2 fruit fly cellular contexts compared by ENCODE assay signal in genomic region chr3L:3791043-3791682, dm6.
A peak's percentile ranks its signal among the peaks of the same experiment; 100 is the strongest.
TF ChIP-seq lines count a peak whose summit lies in the region.

No protein-coding gene starts in this region.

TF ChIP-seq in whole organism, embryonic, 481 proteins besides CTCF, POLR2A, EP300 and RAD21 (continued from another document and continues in another):
- TF ChIP-seq CG17802 (tag; optimal IDR thresholded peaks at IDR 0.05; lab: Kevin White, UChicago) (no peak), CG16779 (GFP tag; IDR thresholded peaks at IDR 0.05; lab: Robert Waterston, UW) (0 out of 2 replicates have a peak, but pooled peaks have one; percentile 36), Bgb (GFP tag; IDR thresholded peaks at IDR 0.05; lab: Robert Waterston, UW; ENCODE audit: partially characterized antibody) (no peak), Gug (GFP tag; IDR thresholded peaks at IDR 0.05; lab: Robert Waterston, UW) (no peak), oc (tag; optimal IDR thresholded peaks at IDR 0.05; lab: Kevin White, UChicago) (no peak), nau (GFP tag; optimal IDR thresholded peaks at IDR 0.05; lab: Kevin White, UChicago) (no peak), ttk (GFP tag; IDR thresholded peaks at IDR 0.05; lab: Robert Waterston, UW) (no peak), bowl (GFP tag; IDR thresholded peaks at IDR 0.05; lab: Robert Waterston, UW) (no peak), Neu2 (GFP tag; optimal IDR thresholded peaks at IDR 0.05; lab: Kevin White, UChicago; ENCODE audit: borderline replicate concordance) (no peak), CG7556 (GFP tag; optimal IDR thresholded peaks at IDR 0.05; lab: Kevin White, UChicago) (no peak), CG13296 (GFP tag; optimal IDR thresholded peaks at IDR 0.05; lab: Kevin White, UChicago) (no peak), Side (GFP tag; optimal IDR thresholded peaks at IDR 0.05; lab: Kevin White, UChicago) (no peak), CG8388 (GFP tag; optimal IDR thresholded peaks at IDR 0.05; lab: Kevin White, UChicago) (peak; percentile 38), CG11456 (GFP tag; IDR thresholded peaks at IDR 0.05; lab: Robert Waterston, UW) (peak; percentile 58; the same call in 1 of the 3 replicates), CG12659 (GFP tag; optimal IDR thresholded peaks at IDR 0.05; lab: Kevin White, UChicago) (no peak), btn (GFP tag; optimal IDR thresholded peaks at IDR 0.05; lab: Kevin White, UChicago) (no peak), sens-2 (GFP tag; IDR thresholded peaks at IDR 0.05; lab: Robert Waterston, UW) (no peak), CG13287 (GFP tag; IDR thresholded peaks at IDR 0.05; lab: Robert Waterston, UW; ENCODE audit: partially characterized antibody) (no peak), Nf-YB (GFP tag; optimal IDR thresholded peaks at IDR 0.05; lab: Kevin White, UChicago) (no peak), CG8089 (GFP tag; optimal IDR thresholded peaks at IDR 0.05; lab: Kevin White, UChicago) (no peak), Trl (optimal IDR thresholded peaks at IDR 0.05; lab: Kevin White, UChicago) (no peak), Trl (GFP tag; optimal IDR thresholded peaks at IDR 0.05; lab: Kevin White, UChicago) (no peak), Hey (tag; optimal IDR thresholded peaks at IDR 0.05; lab: Kevin White, UChicago) (no peak), corto (GFP tag; optimal IDR thresholded peaks at IDR 0.05; lab: Kevin White, UChicago) (no peak), usp (GFP tag; optimal IDR thresholded peaks at IDR 0.05; lab: Kevin White, UChicago) (no peak), CG1647 (GFP tag; optimal IDR thresholded peaks at IDR 0.05; lab: Kevin White, UChicago) (no peak), CG2712 (tag; optimal IDR thresholded peaks at IDR 0.05; lab: Kevin White, UChicago) (no peak), scrt (GFP tag; optimal IDR thresholded peaks at IDR 0.05; lab: Kevin White, UChicago) (no peak), B-H2 (GFP tag; optimal IDR thresholded peaks at IDR 0.05; lab: Kevin White, UChicago) (no peak), unpg (GFP tag; optimal IDR thresholded peaks at IDR 0.05; lab: Kevin White, UChicago) (peak; percentile 12), CG6854 (GFP tag; optimal IDR thresholded peaks at IDR 0.05; lab: Kevin White, UChicago) (no peak), CG11560 (tag; IDR thresholded peaks at IDR 0.05; lab: Robert Waterston, UW) (0 out of 3 replicates have a peak, but pooled peaks have one; percentile 21), emc (GFP tag; optimal IDR thresholded peaks at IDR 0.05; lab: Kevin White, UChicago) (no peak), CG14014 (GFP tag; IDR thresholded peaks at IDR 0.05; lab: Robert Waterston, UW) (no peak; the same call in 1 of the 2 replicates), hkb (optimal IDR thresholded peaks at IDR 0.05; lab: Kevin White, UChicago) (no peak), hkb (GFP tag; IDR thresholded peaks at IDR 0.05; lab: Robert Waterston, UW) (no peak), CG9437 (GFP tag; optimal IDR thresholded peaks at IDR 0.05; lab: Kevin White, UChicago) (no peak), CG12744 (GFP tag; optimal IDR thresholded peaks at IDR 0.05; lab: Kevin White, UChicago) (no peak), gsb (GFP tag; IDR thresholded peaks at IDR 0.05; lab: Robert Waterston, UW) (no peak), CG10366 (GFP tag; IDR thresholded peaks at IDR 0.05; lab: Robert Waterston, UW) (no peak), CG18262 (tag; optimal IDR thresholded peaks at IDR 0.05; lab: Kevin White, UChicago) (no peak), sim (GFP tag; IDR thresholded peaks at IDR 0.05; lab: Robert Waterston, UW) (no peak), Med (GFP tag; lab: Kevin White, UChicago) (peak; percentile 45), Awh (GFP tag; IDR thresholded peaks at IDR 0.05; lab: Robert Waterston, UW) (no peak), CG4360 (GFP tag; IDR thresholded peaks at IDR 0.05; lab: Robert Waterston, UW) (no peak), hth (optimal IDR thresholded peaks at IDR 0.05; lab: Kevin White, UChicago) (no peak), PHDP (tag; optimal IDR thresholded peaks at IDR 0.05; lab: Kevin White, UChicago) (no peak), lola (GFP tag; optimal IDR thresholded peaks at IDR 0.05; lab: Kevin White, UChicago) (no peak), CG8478 (optimal IDR thresholded peaks at IDR 0.05; lab: Kevin White, UChicago) (no peak), ATbp (GFP tag; optimal IDR thresholded peaks at IDR 0.05; lab: Kevin White, UChicago) (no peak), MTF-1 (GFP tag; optimal IDR thresholded peaks at IDR 0.05; lab: Kevin White, UChicago; ENCODE audit: borderline replicate concordance) (no peak), Nf-YC (tag; optimal IDR thresholded peaks at IDR 0.05; lab: Kevin White, UChicago) (no peak), CG12236 (GFP tag; optimal IDR thresholded peaks at IDR 0.05; lab: Kevin White, UChicago) (no peak), sisA (GFP tag; IDR thresholded peaks at IDR 0.05; lab: Robert Waterston, UW) (no peak), Mrtf (GFP tag; IDR thresholded peaks at IDR 0.05; lab: Robert Waterston, UW) (0 out of 3 replicates have a peak, but pooled peaks have one; percentile 42), CG13894 (tag; optimal IDR thresholded peaks at IDR 0.05; lab: Kevin White, UChicago) (no peak), sens (GFP tag; lab: Kevin White, UChicago) (peak; percentile 76), vnd (GFP tag; IDR thresholded peaks at IDR 0.05; lab: Robert Waterston, UW; ENCODE audit: partially characterized antibody) (no peak), pita (GFP tag; optimal IDR thresholded peaks at IDR 0.05; lab: Kevin White, UChicago) (no peak), CG2889 (GFP tag; IDR thresholded peaks at IDR 0.05; lab: Robert Waterston, UW) (no peak), Ptx1 (GFP tag; IDR thresholded peaks at IDR 0.05; lab: Robert Waterston, UW) (peak; percentile 7; the same call in 1 of the 2 replicates), Oaz (GFP tag; IDR thresholded peaks at IDR 0.05; lab: Robert Waterston, UW) (no peak), CG11504 (tag; optimal IDR thresholded peaks at IDR 0.05; lab: Kevin White, UChicago) (peak; percentile 8), zen (tag; optimal IDR thresholded peaks at IDR 0.05; lab: Kevin White, UChicago) (no peak), Hr51 (GFP tag; optimal IDR thresholded peaks at IDR 0.05; lab: Kevin White, UChicago) (peak in 1 of 2 experiments; percentile 8), CG12942 (GFP tag; optimal IDR thresholded peaks at IDR 0.05; lab: Kevin White, UChicago) (no peak), Atf6 (GFP tag; IDR thresholded peaks at IDR 0.05; lab: Robert Waterston, UW) (no peak), CG11696 (GFP tag; IDR thresholded peaks at IDR 0.05; lab: Robert Waterston, UW) (no peak), az2 (GFP tag; optimal IDR thresholded peaks at IDR 0.05; lab: Kevin White, UChicago) (no peak)

TF ChIP-seq in whole organism, prepupa, 60 proteins besides CTCF, POLR2A, EP300 and RAD21 (continued from another document):
- TF ChIP-seq CG8319 (GFP tag; optimal IDR thresholded peaks at IDR 0.05; lab: Kevin White, UChicago) (no peak), CG16779 (tag; optimal IDR thresholded peaks at IDR 0.05; lab: Kevin White, UChicago) (no peak), CG3919 (GFP tag; optimal IDR thresholded peaks at IDR 0.05; lab: Kevin White, UChicago) (peak; percentile 39), CG3032 (tag; optimal IDR thresholded peaks at IDR 0.05; lab: Kevin White, UChicago) (no peak), Hr39 (GFP tag; optimal IDR thresholded peaks at IDR 0.05; lab: Kevin White, UChicago) (peak; percentile 12), eg (GFP tag; IDR thresholded peaks at IDR 0.05; lab: Robert Waterston, UW) (peak; percentile 55; the same call in 2 of the 3 replicates), Lpt (GFP tag; optimal IDR thresholded peaks at IDR 0.05; lab: Kevin White, UChicago) (no peak), fd59A (GFP tag; optimal IDR thresholded peaks at IDR 0.05; lab: Kevin White, UChicago) (no peak), salr (GFP tag; optimal IDR thresholded peaks at IDR 0.05; lab: Kevin White, UChicago) (peak in 1 of 2 experiments; percentile 33), Eip78C (GFP tag; lab: Kevin White, UChicago) (peak; percentile 75), CG6276 (GFP tag; optimal IDR thresholded peaks at IDR 0.05; lab: Kevin White, UChicago) (peak; percentile 53), Ets21C (GFP tag; optimal IDR thresholded peaks at IDR 0.05; lab: Kevin White, UChicago) (no peak), vri (GFP tag; optimal IDR thresholded peaks at IDR 0.05; lab: Kevin White, UChicago) (no peak), Sox102F (GFP tag; optimal IDR thresholded peaks at IDR 0.05; lab: Kevin White, UChicago) (no peak), CG31627 (GFP tag; optimal IDR thresholded peaks at IDR 0.05; lab: Kevin White, UChicago) (no peak), OdsH (GFP tag; optimal IDR thresholded peaks at IDR 0.05; lab: Kevin White, UChicago) (peak; percentile 11), CG6854 (GFP tag; optimal IDR thresholded peaks at IDR 0.05; lab: Kevin White, UChicago) (no peak), fd85E (GFP tag; optimal IDR thresholded peaks at IDR 0.05; lab: Kevin White, UChicago) (no peak), esn (GFP tag; optimal IDR thresholded peaks at IDR 0.05; lab: Kevin White, UChicago) (peak; percentile 32), Sox15 (GFP tag; optimal IDR thresholded peaks at IDR 0.05; lab: Kevin White, UChicago) (no peak), pdm3 (GFP tag; optimal IDR thresholded peaks at IDR 0.05; lab: Kevin White, UChicago) (peak; percentile 20), CG8632 (GFP tag; optimal IDR thresholded peaks at IDR 0.05; lab: Kevin White, UChicago) (no peak), lz (GFP tag; optimal IDR thresholded peaks at IDR 0.05; lab: Kevin White, UChicago) (no peak), svp (GFP tag; lab: Kevin White, UChicago) (peak; percentile 28), CG8119 (GFP tag; IDR thresholded peaks at IDR 0.05; lab: Robert Waterston, UW) (no peak; the same call in 2 of the 3 replicates), Eip75B (GFP tag; optimal IDR thresholded peaks at IDR 0.05; lab: Kevin White, UChicago) (peak; percentile 20), CG6163 (GFP tag; IDR thresholded peaks at IDR 0.05; lab: Robert Waterston, UW) (peak; percentile 14; the same call in 1 of the 3 replicates), CG9139 (GFP tag; optimal IDR thresholded peaks at IDR 0.05; lab: Kevin White, UChicago) (no peak), CG10669 (GFP tag; optimal IDR thresholded peaks at IDR 0.05; lab: Kevin White, UChicago) (no peak), CG7368 (GFP tag; optimal IDR thresholded peaks at IDR 0.05; lab: Kevin White, UChicago) (peak; percentile 18), Gug (GFP tag; IDR thresholded peaks at IDR 0.05; lab: Robert Waterston, UW) (peak; percentile 8; the same call in 1 of the 2 replicates), topi (GFP tag; optimal IDR thresholded peaks at IDR 0.05; lab: Kevin White, UChicago) (peak; percentile 22), dac (GFP tag; optimal IDR thresholded peaks at IDR 0.05; lab: Kevin White, UChicago) (no peak), Eip93F (GFP tag; optimal IDR thresholded peaks at IDR 0.05; lab: Kevin White, UChicago) (no peak), CG4318 (GFP tag; optimal IDR thresholded peaks at IDR 0.05; lab: Kevin White, UChicago) (no peak), Blimp-1 (GFP tag; optimal IDR thresholded peaks at IDR 0.05; lab: Kevin White, UChicago) (no peak), spab (GFP tag; optimal IDR thresholded peaks at IDR 0.05; lab: Kevin White, UChicago) (peak; percentile 1)
